Fruit fly (Drosophila melanogaster) whole organism, embryonic: Measurements from ENCODE around the gene CG13086.

Experiments used
- Asciz ChIP-seq: fragments of 200-800 bp; sonication (Bioruptor generic); optimal IDR thresholded peaks from 2 replicates; lab custom pipeline; 2017; ENCODE audit warnings: missing biosample characterization, mild to moderate bottlenecking, missing genetic modification characterization, missing genetic modification reagents
- Atf-2 ChIP-seq: fragments of 200-800 bp; sonication (Bioruptor generic); optimal IDR thresholded peaks from 2 replicates; lab custom pipeline; 2016; ENCODE audit warnings: missing biosample characterization, missing genetic modification characterization
- Bdp1 ChIP-seq: fragments of 200-800 bp; sonication (Bioruptor generic); optimal IDR thresholded peaks from 3 replicates; lab custom pipeline; 2016; ENCODE audit warnings: missing biosample characterization, missing genetic modification characterization
- C15 ChIP-seq: fragments of 200-800 bp; sonication (Bioruptor generic); IDR thresholded peaks from 3 replicates; pipeline ENCODE4 v1.3.6; 2022; ENCODE audit warnings: missing biosample characterization, missing genetic modification characterization
- CG10366 ChIP-seq: fragments of 200-800 bp; sonication (Bioruptor generic); IDR thresholded peaks from 2 replicates; pipeline ENCODE4 v1.3.6; 2022; ENCODE audit warnings: missing biosample characterization, missing genetic modification characterization
- CG11085 ChIP-seq: fragments of 200-800 bp; sonication (Bioruptor generic); IDR thresholded peaks from 2 replicates; pipeline ENCODE4 v1.3.6; 2022; ENCODE audit warnings: missing biosample characterization, missing genetic modification characterization
- CG12942 ChIP-seq: fragments of 200-800 bp; sonication (Bioruptor generic); optimal IDR thresholded peaks from 3 replicates; lab custom pipeline; 2016; ENCODE audit warnings: missing biosample characterization, missing genetic modification characterization
- CG13624 ChIP-seq: fragments of 200-800 bp; sonication (Bioruptor generic); optimal IDR thresholded peaks from 2 replicates; lab custom pipeline; 2016; ENCODE audit warnings: missing biosample characterization, missing genetic modification characterization
- CG1602 ChIP-seq: fragments of 200-800 bp; sonication (Bioruptor generic); optimal IDR thresholded peaks from 3 replicates; lab custom pipeline; 2016; ENCODE audit warnings: missing biosample characterization, missing genetic modification characterization
- CG18262 ChIP-seq: fragments of 200-800 bp; optimal IDR thresholded peaks from 3 replicates; lab custom pipeline; 2019; ENCODE audit warnings: missing biosample characterization, mild to moderate bottlenecking, missing genetic modification characterization, moderate library complexity
- CG18476 ChIP-seq: fragments of 200-800 bp; sonication (Bioruptor generic); optimal IDR thresholded peaks from 2 replicates; lab custom pipeline; 2016; ENCODE audit warnings: missing biosample characterization, mild to moderate bottlenecking, missing genetic modification characterization
- CG31441 ChIP-seq: fragments of 200-800 bp; sonication (Bioruptor generic); IDR thresholded peaks from 2 replicates; pipeline ENCODE4 v1.3.6; 2022; ENCODE audit warnings: missing biosample characterization, missing genetic modification characterization
- CG3407 ChIP-seq: fragments of 200-800 bp; sonication (Bioruptor generic); optimal IDR thresholded peaks from 2 replicates; lab custom pipeline; 2018; ENCODE audit warnings: missing biosample characterization, mild to moderate bottlenecking, missing genetic modification characterization
- CG4282 ChIP-seq: fragments of 200-800 bp; sonication (Bioruptor generic); optimal IDR thresholded peaks from 2 replicates; lab custom pipeline; 2016; ENCODE audit warnings: missing biosample characterization, missing genetic modification characterization
- CG6654 ChIP-seq: fragments of 200-800 bp; sonication (Bioruptor generic); optimal IDR thresholded peaks from 2 replicates; lab custom pipeline; 2017; ENCODE audit warnings: missing biosample characterization, mild to moderate bottlenecking, missing genetic modification characterization
- CG6813 ChIP-seq: fragments of 200-800 bp; sonication (Bioruptor generic); optimal IDR thresholded peaks from 2 replicates; lab custom pipeline; 2017; ENCODE audit warnings: missing biosample characterization, missing genetic modification characterization, mild to moderate bottlenecking, moderate library complexity, missing genetic modification reagents
- CG7987 ChIP-seq: fragments of 200-800 bp; sonication (Bioruptor generic); optimal IDR thresholded peaks from 2 replicates; lab custom pipeline; 2018; ENCODE audit warnings: missing biosample characterization, mild to moderate bottlenecking, missing genetic modification characterization, moderate library complexity
- CG8290 ChIP-seq, 3 experiments: fragments of 200-800 bp; sonication (Bioruptor generic); optimal IDR thresholded peaks; 2 replicates each; lab custom pipeline; 2016 to 2019; ENCODE audit warnings: missing biosample characterization in 3 of 3, missing genetic modification characterization in 3 of 3, mild to moderate bottlenecking in 2 of 3, moderate library complexity in 1 of 3
- CHES-1-like ChIP-seq: fragments of 200-800 bp; sonication (Bioruptor generic); optimal IDR thresholded peaks from 2 replicates; lab custom pipeline; 2016; ENCODE audit warnings: missing biosample characterization, missing genetic modification characterization
- Eip74EF ChIP-seq, 2 experiments: fragments of 200-800 bp in 1 of 2; fragments of >200 bp in 1 of 2; sonication (Bioruptor generic) in 1 of 2; optimal IDR thresholded peaks; 2 replicates each; lab custom pipeline; 2017 to 2019; ENCODE audit warnings: missing biosample characterization in 2 of 2, missing genetic modification characterization in 2 of 2, mild to moderate bottlenecking in 1 of 2, moderate library complexity in 1 of 2
- Fer2 ChIP-seq: fragments of 200-800 bp; sonication (Bioruptor generic); optimal IDR thresholded peaks from 2 replicates; lab custom pipeline; 2018; ENCODE audit warnings: missing biosample characterization, mild to moderate bottlenecking, missing genetic modification characterization, moderate library complexity
- HLHmδ ChIP-seq: fragments of 200-800 bp; sonication (Bioruptor generic); optimal IDR thresholded peaks from 2 replicates; lab custom pipeline; 2018; ENCODE audit warnings: missing biosample characterization, mild to moderate bottlenecking, missing genetic modification characterization, moderate library complexity
- Hand ChIP-seq: fragments of 200-800 bp; sonication (Bioruptor generic); optimal IDR thresholded peaks from 2 replicates; lab custom pipeline; 2017; ENCODE audit warnings: mild to moderate bottlenecking, missing biosample characterization, missing genetic modification reagents, missing genetic modification characterization
- Jarid2 ChIP-seq: fragments of 200-800 bp; sonication (Bioruptor generic); optimal IDR thresholded peaks from 3 replicates; lab custom pipeline; 2017; ENCODE audit warnings: mild to moderate bottlenecking, missing biosample characterization, missing genetic modification reagents, missing genetic modification characterization
- Lim3 ChIP-seq: fragments of 200-800 bp; sonication (Bioruptor generic); IDR thresholded peaks from 2 replicates; pipeline ENCODE4 v1.3.6; 2022; ENCODE audit warnings: missing biosample characterization, missing genetic modification characterization
- MTF-1 ChIP-seq: fragments of 200-800 bp; sonication (Bioruptor generic); optimal IDR thresholded peaks from 2 replicates; lab custom pipeline; 2018; ENCODE audit warnings: missing biosample characterization, mild to moderate bottlenecking, missing genetic modification characterization, borderline replicate concordance
- Med ChIP-seq: fragments of 200-800 bp; sonication (Bioruptor generic); peaks from one replicate; lab custom pipeline; 2016; ENCODE audit warnings: missing biosample characterization, missing genetic modification characterization, mild to moderate bottlenecking, inconsistent platforms, moderate library complexity
- Neu2 ChIP-seq: fragments of 200-800 bp; sonication (Bioruptor generic); optimal IDR thresholded peaks from 3 replicates; lab custom pipeline; 2016; ENCODE audit warnings: missing biosample characterization, missing genetic modification characterization, borderline replicate concordance
- Pdp1 ChIP-seq, 2 experiments: fragments of 200-800 bp; sonication (Bioruptor generic); optimal IDR thresholded peaks; 3 replicates each; lab custom pipeline; 2016; ENCODE audit warnings: missing biosample characterization in 2 of 2, missing genetic modification characterization in 2 of 2, mild to moderate bottlenecking in 1 of 2, moderate library complexity in 1 of 2
- Ravus ChIP-seq: fragments of 200-800 bp; sonication (Bioruptor generic); IDR thresholded peaks from 2 replicates; pipeline ENCODE4 v1.3.6; 2022; ENCODE audit warnings: missing biosample characterization, missing genetic modification characterization
- Ssrp ChIP-seq: fragments of 200-800 bp; sonication (Bioruptor generic); optimal IDR thresholded peaks from 2 replicates; lab custom pipeline; 2018; ENCODE audit warnings: missing biosample characterization, mild to moderate bottlenecking, missing genetic modification characterization, moderate library complexity
- al ChIP-seq: fragments of 200-800 bp; sonication (Bioruptor generic); IDR thresholded peaks from 2 replicates; pipeline ENCODE4 v1.3.6; 2022; ENCODE audit warnings: missing biosample characterization, missing genetic modification characterization
- eyg ChIP-seq: fragments of 200-800 bp; sonication (Bioruptor generic); optimal IDR thresholded peaks from 3 replicates; lab custom pipeline; 2016; ENCODE audit warnings: missing biosample characterization, missing genetic modification characterization
- hkb ChIP-seq, 2 experiments: fragments of 200-800 bp in 1 of 2; fragments of >200 bp in 1 of 2; sonication (Bioruptor generic) in 1 of 2; IDR thresholded peaks in 1 of 2; optimal IDR thresholded peaks in 1 of 2; 2 replicates each; pipeline versions ENCODE4 v1.3.6 to Lab custom; 2017 to 2022; ENCODE audit warnings: missing biosample characterization in 1 of 2, missing genetic modification characterization in 1 of 2
- lmd ChIP-seq: fragments of 200-800 bp; sonication (Bioruptor generic); IDR thresholded peaks from 2 replicates; pipeline ENCODE4 v1.3.6; 2022; ENCODE audit warnings: missing biosample characterization, missing genetic modification characterization
- mam ChIP-seq: fragments of 200-800 bp; sonication (Bioruptor generic); optimal IDR thresholded peaks from 3 replicates; lab custom pipeline; 2016; ENCODE audit warnings: missing biosample characterization, missing genetic modification characterization
- oc ChIP-seq: fragments of 200-800 bp; sonication (Bioruptor generic); optimal IDR thresholded peaks from 2 replicates; lab custom pipeline; 2018; ENCODE audit warnings: missing biosample characterization, mild to moderate bottlenecking, missing genetic modification characterization, moderate library complexity
- pfk ChIP-seq: fragments of 200-800 bp; sonication (Bioruptor generic); optimal IDR thresholded peaks from 2 replicates; lab custom pipeline; 2018; ENCODE audit warnings: missing biosample characterization, mild to moderate bottlenecking, missing genetic modification characterization, moderate library complexity
- pum ChIP-seq: fragments of 200-800 bp; sonication (Bioruptor generic); optimal IDR thresholded peaks from 2 replicates; lab custom pipeline; 2016; ENCODE audit warnings: missing biosample characterization, missing genetic modification characterization
- pzg ChIP-seq: fragments of 200-800 bp; sonication (Bioruptor generic); optimal IDR thresholded peaks from 3 replicates; lab custom pipeline; 2018; ENCODE audit warnings: missing biosample characterization, mild to moderate bottlenecking, missing genetic modification characterization, moderate library complexity
- sens ChIP-seq: fragments of 200-800 bp; sonication (Bioruptor generic); peaks from one replicate; lab custom pipeline; 2016; ENCODE audit warnings: missing biosample characterization, missing genetic modification characterization
- sens-2 ChIP-seq: fragments of 200-800 bp; sonication (Bioruptor generic); IDR thresholded peaks from 2 replicates; pipeline ENCODE4 v1.3.6; 2022; ENCODE audit warnings: missing biosample characterization, missing genetic modification characterization
- seq ChIP-seq: fragments of 200-800 bp; sonication (Bioruptor generic); IDR thresholded peaks from 2 replicates; pipeline ENCODE4 v1.3.6; 2022; ENCODE audit warnings: missing biosample characterization, missing genetic modification characterization
- sim ChIP-seq: fragments of 200-800 bp; sonication (Bioruptor generic); IDR thresholded peaks from 2 replicates; pipeline ENCODE4 v1.3.6; 2022; ENCODE audit warnings: missing biosample characterization, missing genetic modification characterization
- slou ChIP-seq: fragments of 200-800 bp; sonication (Bioruptor generic); optimal IDR thresholded peaks from 3 replicates; lab custom pipeline; 2016; ENCODE audit warnings: missing biosample characterization, missing genetic modification characterization
- trh ChIP-seq: fragments of 200-800 bp; sonication (Bioruptor generic); optimal IDR thresholded peaks from 2 replicates; lab custom pipeline; 2016; ENCODE audit warnings: missing biosample characterization, missing genetic modification characterization

The CG13086 gene

dm6 chr2L:19342018-19342417 lies 22.2 kb upstream of the CG13086 start (continued):
- no peak for TF ChIP-seq pfk (GFP tag; lab: Kevin White, UChicago)
- no peak for TF ChIP-seq slou (GFP tag; lab: Kevin White, UChicago)
- TF ChIP-seq, all 482 proteins: peak for 130

- TF ChIP-seq CG3407 (GFP tag; lab: Kevin White, UChicago) (no peak), seq (no peak), Bdp1 (GFP tag; lab: Kevin White, UChicago) (no peak), pzg (GFP tag; lab: Kevin White, UChicago) (no peak), CG18262 (tag; lab: Kevin White, UChicago) (no peak), Hand (GFP tag; lab: Kevin White, UChicago) (no peak), Pdp1 (GFP tag; optimal IDR thresholded peaks at IDR 0.05; lab: Kevin White, UChicago) (no peak), CG7987 (GFP tag; lab: Kevin White, UChicago) (no peak), Med (GFP tag; lab: Kevin White, UChicago) (peak; percentile 46), C15 (GFP tag; lab: Robert Waterston, UW) (no peak), sens (GFP tag; lab: Kevin White, UChicago) (peak; percentile 49)
- TF ChIP-seq, all 482 proteins: peak for 2
Observed at dm6 chr2L:19342767-19343166, 21.4 kb upstream of the CG13086 start.

- TF ChIP-seq CG8290 (GFP tag; optimal IDR thresholded peaks at IDR 0.05; lab: Kevin White, UChicago) (peak; percentile 10), CG8290 (tag; optimal IDR thresholded peaks at IDR 0.05; lab: Kevin White, UChicago) (peak in 1 of 2 experiments; percentile 27), CG4282 (GFP tag; lab: Kevin White, UChicago) (no peak), eyg (no peak), Ssrp (tag; lab: Kevin White, UChicago) (peak; percentile 53), al (GFP tag; lab: Robert Waterston, UW) (no peak), Eip74EF (GFP tag; optimal IDR thresholded peaks at IDR 0.05; lab: Kevin White, UChicago) (peak in 1 of 2 experiments; percentile 44), trh (GFP tag; lab: Kevin White, UChicago) (no peak), Asciz (GFP tag; lab: Kevin White, UChicago) (peak; percentile 53), CG12942 (GFP tag; lab: Kevin White, UChicago) (peak; percentile 39), Atf-2 (GFP tag; lab: Kevin White, UChicago) (peak; percentile 36), CG13624 (no peak), lmd (GFP tag; lab: Robert Waterston, UW) (peak; percentile 14; the same call in 1 of the 2 replicates), Fer2 (no peak), pum (GFP tag; lab: Kevin White, UChicago) (peak; percentile 43), oc (tag; lab: Kevin White, UChicago) (no peak), CHES-1-like (peak; percentile 32), hkb (optimal IDR thresholded peaks at IDR 0.05; lab: Kevin White, UChicago) (no peak), hkb (GFP tag; IDR thresholded peaks at IDR 0.05; lab: Robert Waterston, UW) (peak; percentile 53; the same call in 1 of the 2 replicates), sens-2 (peak; percentile 70; the same call in 1 of the 2 replicates), mam (GFP tag; lab: Kevin White, UChicago) (peak; percentile 27), Lim3 (GFP tag; lab: Robert Waterston, UW) (no peak), HLHmδ (peak; percentile 73), CG6813 (GFP tag; lab: Kevin White, UChicago) (peak; percentile 70), CG10366 (GFP tag; lab: Robert Waterston, UW) (peak; percentile 43; the same call in 1 of the 2 replicates), CG6654 (GFP tag; lab: Kevin White, UChicago) (no peak), CG11085 (GFP tag; lab: Robert Waterston, UW) (no peak), Neu2 (no peak), CG31441 (GFP tag; lab: Robert Waterston, UW) (peak; percentile 57), Ravus (no peak), MTF-1 (GFP tag; lab: Kevin White, UChicago) (peak; percentile 47), Jarid2 (GFP tag; lab: Kevin White, UChicago) (no peak), CG1602 (GFP tag; lab: Kevin White, UChicago) (peak; percentile 57), CG18476 (GFP tag; lab: Kevin White, UChicago) (peak; percentile 28), sim (GFP tag; lab: Robert Waterston, UW) (peak; percentile 53; the same call in 1 of the 2 replicates)
Observed at dm6 chr2L:19358017-19358471, 6.1 kb upstream of the CG13086 start.
